Worm (Caenorhabditis elegans) whole organism, L4 larva: Measurements from ENCODE around the gene F44E2.4.

Experiments
- F10B5.3 ChIP-seq: sonication (generic microtip); optimal IDR thresholded peaks from 2 replicates; lab custom pipeline; 2016; ENCODE audit warnings: mild to moderate bottlenecking, missing genetic modification characterization, missing compliant biosample characterization
- F26F4.8 ChIP-seq: fragments of 200-800 bp; sonication (Bioruptor generic); conservative IDR thresholded peaks from 2 replicates; pipeline ENCODE4 v1.3.6; 2022; ENCODE audit warnings: missing genetic modification characterization, missing compliant biosample characterization
- T20F7.1 ChIP-seq: fragments of 200-800 bp; sonication (Bioruptor generic); optimal IDR thresholded peaks from 2 replicates; lab custom pipeline; 2018; ENCODE audit warnings: mild to moderate bottlenecking, missing genetic modification characterization, missing compliant biosample characterization
- Y105C5A.15 ChIP-seq: fragments of 200-800 bp; sonication (Bioruptor generic); IDR thresholded peaks from 2 replicates; pipeline ENCODE4 v1.3.6; 2022; ENCODE audit warnings: missing genetic modification characterization, missing compliant biosample characterization
- Y48G9A.11 ChIP-seq: fragments of 200-800 bp; sonication (Bioruptor generic); IDR thresholded peaks from 2 replicates; pipeline ENCODE4 v1.3.6; 2022; ENCODE audit warnings: missing genetic modification reagents, missing genetic modification characterization, missing compliant biosample characterization
- ZK337.2 ChIP-seq: fragments of 200-800 bp; sonication (Bioruptor generic); IDR thresholded peaks from 2 replicates; pipeline ENCODE4 v1.3.6; 2022; ENCODE audit warnings: missing genetic modification reagents, missing genetic modification characterization, missing compliant biosample characterization
- aha-1 ChIP-seq: fragments of 150-350 bp; peaks from one replicate; lab custom pipeline; 2014; ENCODE audit warnings: missing biosample characterization, missing genetic modification characterization
- aly-2 ChIP-seq: sonication (generic microtip); optimal IDR thresholded peaks from 2 replicates; lab custom pipeline; 2018; ENCODE audit warnings: missing biosample characterization, missing genetic modification characterization
- attf-4 ChIP-seq: sonication (generic microtip); optimal IDR thresholded peaks from 3 replicates; lab custom pipeline; 2017; ENCODE audit warnings: missing biosample characterization, missing genetic modification characterization
- ceh-32 ChIP-seq: sonication (generic microtip); optimal IDR thresholded peaks from 2 replicates; lab custom pipeline; 2016; ENCODE audit warnings: mild to moderate bottlenecking, missing genetic modification characterization, missing compliant biosample characterization; ENCODE audit not compliant: poor library complexity
- ceh-44 ChIP-seq: fragments of 200-800 bp; sonication (Bioruptor generic); IDR thresholded peaks from 2 replicates; pipeline ENCODE4 v1.3.6; 2022; ENCODE audit warnings: missing genetic modification reagents, missing genetic modification characterization, missing compliant biosample characterization
- ces-1 ChIP-seq: fragments of 150-350 bp; sonication (generic microtip); optimal IDR thresholded peaks from 4 replicates; lab custom pipeline; 2014; ENCODE audit warnings: missing biosample characterization, missing genetic modification reagents, missing genetic modification characterization
- daf-16 ChIP-seq, 3 experiments: sonication (generic microtip); optimal IDR thresholded peaks; 2 replicates each; lab custom pipeline; 2016 to 2017; ENCODE audit warnings: missing genetic modification characterization in 3 of 3, missing genetic modification reagents in 3 of 3, mild to moderate bottlenecking in 2 of 3, missing compliant biosample characterization in 2 of 3, missing biosample characterization in 1 of 3, moderate library complexity in 1 of 3
- dmd-9 ChIP-seq: fragments of 200-800 bp; sonication (Bioruptor generic); IDR thresholded peaks from 2 replicates; pipeline ENCODE4 v1.3.6; 2022; ENCODE audit warnings: missing genetic modification reagents, missing genetic modification characterization, missing compliant biosample characterization
- dpl-1 ChIP-seq: fragments of 150-350 bp; optimal IDR thresholded peaks from 2 replicates; lab custom pipeline; 2014; ENCODE audit warnings: missing biosample characterization, missing genetic modification reagents, missing genetic modification characterization
- gei-8 ChIP-seq: fragments of 200-800 bp; sonication (Bioruptor generic); optimal IDR thresholded peaks from 2 replicates; lab custom pipeline; 2018; ENCODE audit warnings: mild to moderate bottlenecking, missing genetic modification characterization, missing compliant biosample characterization
- hlh-30 ChIP-seq: sonication (generic microtip); optimal IDR thresholded peaks from 2 replicates; lab custom pipeline; 2017; ENCODE audit warnings: antibody characterized with exemption, mild to moderate bottlenecking, missing genetic modification characterization, missing compliant biosample characterization; ENCODE audit not compliant: insufficient read depth
- lim-7 ChIP-seq: fragments of 200-800 bp; sonication (Bioruptor generic); IDR thresholded peaks from 2 replicates; pipeline ENCODE4 v1.3.6; 2022; ENCODE audit warnings: missing genetic modification characterization, missing compliant biosample characterization
- lin-13 ChIP-seq: fragments of 150-350 bp; optimal IDR thresholded peaks from 2 replicates; lab custom pipeline; 2014; ENCODE audit warnings: missing biosample characterization, missing genetic modification reagents, missing genetic modification characterization
- lin-15B ChIP-seq: fragments of 150-350 bp; sonication (generic microtip); optimal IDR thresholded peaks from 3 replicates; lab custom pipeline; 2014; ENCODE audit warnings: missing biosample characterization, missing genetic modification characterization
- lin-38 ChIP-seq: fragments of 200-800 bp; sonication (Bioruptor generic); IDR thresholded peaks from 2 replicates; pipeline ENCODE4 v1.3.6; 2022; ENCODE audit warnings: missing genetic modification reagents, missing genetic modification characterization, missing compliant biosample characterization
- lir-3 ChIP-seq: sonication (generic microtip); optimal IDR thresholded peaks from 2 replicates; lab custom pipeline; 2016; ENCODE audit warnings: mild to moderate bottlenecking, missing genetic modification characterization, missing compliant biosample characterization
- mdl-1 ChIP-seq, 2 experiments: fragments of 150-350 bp in 1 of 2; sonication (generic microtip) in 1 of 2; optimal IDR thresholded peaks; 2 replicates each; lab custom pipeline; 2014 to 2017; ENCODE audit warnings: missing biosample characterization in 2 of 2, missing genetic modification characterization in 2 of 2
- mep-1 ChIP-seq: fragments of 150-350 bp; sonication (generic microtip); optimal IDR thresholded peaks from 3 replicates; lab custom pipeline; 2014; ENCODE audit warnings: missing biosample characterization, missing genetic modification characterization
- mxl-2 ChIP-seq: fragments of 200-800 bp; sonication (Bioruptor generic); conservative IDR thresholded peaks from 2 replicates; pipeline ENCODE4 v1.3.6; 2022; ENCODE audit warnings: missing genetic modification reagents, missing genetic modification characterization, missing compliant biosample characterization
- nhr-237 ChIP-seq: sonication (generic microtip); optimal IDR thresholded peaks from 2 replicates; lab custom pipeline; 2017; ENCODE audit warnings: missing biosample characterization, missing genetic modification characterization
- nhr-25 ChIP-seq: sonication (generic microtip); optimal IDR thresholded peaks from 2 replicates; lab custom pipeline; 2017; ENCODE audit warnings: missing genetic modification characterization, mild to moderate bottlenecking, missing compliant biosample characterization, antibody characterized with exemption, moderate library complexity, borderline replicate concordance; ENCODE audit not compliant: insufficient read depth
- nhr-28 ChIP-seq: fragments of 150-350 bp; optimal IDR thresholded peaks from 2 replicates; lab custom pipeline; 2014; ENCODE audit warnings: missing biosample characterization, missing genetic modification characterization
- nhr-41 ChIP-seq: fragments of 200-800 bp; sonication (Bioruptor generic); IDR thresholded peaks from 2 replicates; pipeline ENCODE4 v1.3.6; 2022; ENCODE audit warnings: missing genetic modification reagents, missing genetic modification characterization, missing compliant biosample characterization
- nhr-42 ChIP-seq: fragments of 200-800 bp; sonication (Bioruptor generic); IDR thresholded peaks from 2 replicates; pipeline ENCODE4 v1.3.6; 2022; ENCODE audit warnings: missing genetic modification characterization, missing compliant biosample characterization
- nhr-6 ChIP-seq: fragments of 150-350 bp; optimal IDR thresholded peaks from 2 replicates; lab custom pipeline; 2014; ENCODE audit warnings: missing biosample characterization, missing genetic modification characterization
- nhr-76 ChIP-seq: fragments of 150-350 bp; optimal IDR thresholded peaks from 2 replicates; lab custom pipeline; 2014; ENCODE audit warnings: missing biosample characterization, missing genetic modification characterization
- php-3 ChIP-seq: fragments of 200-800 bp; sonication (Bioruptor generic); IDR thresholded peaks from 2 replicates; pipeline ENCODE4 v1.3.6; 2022; ENCODE audit warnings: missing genetic modification reagents, missing genetic modification characterization, missing compliant biosample characterization
- saeg-2 ChIP-seq: fragments of 200-800 bp; sonication (Bioruptor generic); IDR thresholded peaks from 2 replicates; pipeline ENCODE4 v1.3.6; 2022; ENCODE audit warnings: missing genetic modification reagents, missing genetic modification characterization, missing compliant biosample characterization
- sdz-12 ChIP-seq: fragments of 200-800 bp; sonication (Bioruptor generic); optimal IDR thresholded peaks from 2 replicates; lab custom pipeline; 2018; ENCODE audit warnings: mild to moderate bottlenecking, missing genetic modification characterization, missing compliant biosample characterization
- skn-1 ChIP-seq: fragments of 150-350 bp; optimal IDR thresholded peaks from 2 replicates; lab custom pipeline; 2014; ENCODE audit warnings: missing biosample characterization, missing genetic modification characterization
- spr-1 ChIP-seq: sonication (generic microtip); optimal IDR thresholded peaks from 2 replicates; lab custom pipeline; 2016; ENCODE audit warnings: mild to moderate bottlenecking, missing genetic modification characterization, missing compliant biosample characterization
- tra-1 ChIP-seq: fragments of 200-800 bp; sonication (Bioruptor generic); IDR thresholded peaks from 2 replicates; pipeline ENCODE4 v1.3.6; 2022; ENCODE audit warnings: missing genetic modification reagents, missing genetic modification characterization, missing compliant biosample characterization
- unc-62 ChIP-seq, 3 experiments: fragments of 150-350 bp in 1 of 3; sonication (generic microtip); optimal IDR thresholded peaks in 2 of 3; peaks in 1 of 3; 1 replicate in 1 of 3; 2 replicates in 2 of 3; lab custom pipeline; 2014 to 2017; ENCODE audit warnings: missing biosample characterization in 3 of 3, missing genetic modification characterization in 3 of 3, missing genetic modification reagents in 3 of 3, missing genotype in 1 of 3
- zfp-3 ChIP-seq: fragments of 200-800 bp; sonication (Bioruptor generic); conservative IDR thresholded peaks from 2 replicates; pipeline ENCODE4 v1.3.6; 2022; ENCODE audit warnings: missing genetic modification reagents, missing genetic modification characterization, missing compliant biosample characterization
- ztf-7 ChIP-seq: fragments of 150-350 bp; optimal IDR thresholded peaks from 2 replicates; lab custom pipeline; 2014; ENCODE audit warnings: missing biosample characterization, missing genetic modification characterization

F44E2.4 gene

DNA sequence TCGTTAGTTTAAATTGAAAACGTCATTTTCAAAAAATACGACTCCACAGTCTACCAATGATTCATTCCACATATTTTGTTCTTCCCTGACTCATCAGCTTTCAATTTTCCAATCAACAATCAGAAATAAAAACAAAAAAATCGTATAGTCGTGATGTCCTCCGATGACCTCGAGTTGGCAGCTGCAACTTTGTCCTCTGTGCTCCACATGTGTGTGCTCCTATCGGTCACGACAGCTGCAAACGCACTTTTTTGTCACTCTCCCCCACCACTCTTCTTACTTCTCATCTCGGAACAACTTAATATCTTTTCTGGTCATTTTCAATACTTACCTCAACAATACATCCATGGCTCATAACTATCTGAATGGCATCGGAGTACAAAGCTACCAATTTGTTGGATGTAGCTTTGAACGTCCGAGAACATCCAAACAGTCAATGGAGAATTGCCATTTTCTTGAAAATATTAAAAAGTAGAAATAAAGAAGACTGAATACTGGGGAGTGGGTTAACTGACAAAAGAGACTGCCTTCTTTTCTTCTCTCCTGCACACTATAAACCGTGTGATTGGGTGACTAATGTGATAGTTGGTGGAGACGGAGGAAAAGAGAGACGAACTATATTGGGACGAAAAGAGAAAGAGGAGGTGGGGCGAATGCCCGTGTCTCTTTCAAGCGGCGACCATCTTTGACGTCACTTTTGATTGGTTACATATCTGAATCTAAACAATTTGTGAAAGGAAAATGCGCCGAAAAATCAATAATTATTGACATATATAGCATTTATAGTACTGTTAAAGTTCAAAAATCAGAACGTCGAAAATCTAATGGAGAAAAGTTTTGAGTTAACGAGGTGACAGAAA lies 29.0 kb upstream of the F44E2.4 start (continued):
- TF ChIP-seq saeg-2 (0 out of 2 replicates have a peak, but pooled peaks have one; percentile 7), mep-1 (peak; percentile 38), mxl-2 (GFP tag; lab: Robert Waterston, UW) (no peak), attf-4 (tag; lab: Kevin White, UChicago) (no peak), hlh-30 (tag; lab: Kevin White, UChicago) (peak; percentile 42), nhr-237 (tag; lab: Kevin White, UChicago) (no peak), gei-8 (GFP tag; lab: Kevin White, UChicago) (no peak), lin-13 (GFP tag; lab: Kevin White, UChicago) (peak; percentile 53), sdz-12 (no peak), nhr-25 (tag; lab: Kevin White, UChicago) (peak; percentile 13), spr-1 (tag; lab: Kevin White, UChicago) (no peak), ztf-7 (no peak), nhr-28 (tag; lab: Kevin White, UChicago) (peak; percentile 74), php-3 (GFP tag; lab: Robert Waterston, UW) (no peak), lim-7 (GFP tag; lab: Robert Waterston, UW) (no peak), nhr-41 (no peak), unc-62 (GFP tag; optimal IDR thresholded peaks at IDR 0.05 in 1 of 2; lab: Kevin White, UChicago) (peak in 1 of 2 experiments; percentile 67), unc-62 (tag; optimal IDR thresholded peaks at IDR 0.05; lab: Kevin White, UChicago) (no peak), ceh-44 (GFP tag; lab: Robert Waterston, UW) (no peak), tra-1 (no peak), F10B5.3 (tag; lab: Kevin White, UChicago) (no peak), lin-15B (tag; lab: Kevin White, UChicago) (no peak), F26F4.8 (no peak), dpl-1 (GFP tag; lab: Kevin White, UChicago) (no peak), zfp-3 (GFP tag; lab: Robert Waterston, UW) (0 out of 2 replicates have a peak, but pooled peaks have one; percentile 24), mdl-1 (tag; optimal IDR thresholded peaks at IDR 0.05; lab: Kevin White, UChicago) (peak; percentile 10 to 65), lin-38 (peak; percentile 13), T20F7.1 (no peak), nhr-6 (tag; lab: Kevin White, UChicago) (no peak), dmd-9 (GFP tag; lab: Robert Waterston, UW) (no peak), ZK337.2 (GFP tag; lab: Robert Waterston, UW) (peak; percentile 38; the same call in 1 of the 2 replicates), aly-2 (tag; lab: Kevin White, UChicago) (no peak), lir-3 (tag; lab: Kevin White, UChicago) (no peak), Y48G9A.11 (GFP tag; lab: Robert Waterston, UW) (no peak), ces-1 (GFP tag; lab: Kevin White, UChicago) (no peak), nhr-42 (no peak), aha-1 (tag; lab: Kevin White, UChicago) (peak; percentile 94), skn-1 (tag; lab: Kevin White, UChicago) (no peak), nhr-76 (tag; lab: Kevin White, UChicago) (no peak), ceh-32 (tag; lab: Kevin White, UChicago) (no peak)

DNA sequence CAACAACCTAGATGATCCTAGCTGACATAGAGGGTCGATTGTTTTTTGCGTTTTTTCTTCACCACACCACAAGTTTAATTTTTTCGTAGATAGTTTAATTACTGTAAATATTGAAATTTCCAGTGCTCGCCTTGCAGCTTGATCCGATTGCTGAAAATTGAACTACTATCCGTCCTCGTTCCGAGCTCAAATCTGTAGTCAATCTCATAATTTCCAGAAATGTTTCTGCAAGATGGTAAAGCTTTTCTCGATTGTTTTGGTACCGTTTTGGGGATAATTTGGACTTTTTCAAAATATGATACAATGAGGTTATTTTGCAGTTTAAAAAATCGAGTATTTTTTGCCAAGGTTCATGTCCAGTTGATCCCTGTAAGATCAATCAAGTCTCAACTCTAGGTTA lies 27.8 kb upstream of the F44E2.4 start:
- 0 out of 2 replicates have a peak, but pooled peaks have one; percentile 13 for TF ChIP-seq Y105C5A.15
- peak; percentile 99 for TF ChIP-seq aha-1 (tag; lab: Kevin White, UChicago)
- TF ChIP-seq daf-16 (GFP tag; optimal IDR thresholded peaks at IDR 0.05; lab: Kevin White, UChicago) = no peak
- peak; percentile 60 for TF ChIP-seq daf-16 (tag; optimal IDR thresholded peaks at IDR 0.05; lab: Kevin White, UChicago)
- TF ChIP-seq nhr-76 (tag; lab: Kevin White, UChicago) = no peak
